Worm (Caenorhabditis elegans) whole organism, mixed stage, embryonic: ENCODE data around the gene clec-26.

ENCODE experiments used
- bed-3 ChIP-seq: fragments of 200-800 bp; sonication (Bioruptor generic); optimal IDR thresholded peaks from 3 replicates; lab custom pipeline; 2018; ENCODE audit warnings: mild to moderate bottlenecking, missing genetic modification characterization, moderate library complexity, missing compliant biosample characterization
- blmp-1 ChIP-seq: fragments of 150-350 bp; optimal IDR thresholded peaks from 2 replicates; lab custom pipeline; 2014; ENCODE audit warnings: missing biosample characterization, missing genetic modification characterization
- ces-1 ChIP-seq: fragments of 150-350 bp; optimal IDR thresholded peaks from 2 replicates; lab custom pipeline; 2014; ENCODE audit warnings: missing biosample characterization, missing genetic modification reagents, missing genetic modification characterization
- ham-2 ChIP-seq: fragments of 200-800 bp; sonication (Bioruptor generic); optimal IDR thresholded peaks from 2 replicates; lab custom pipeline; 2018; ENCODE audit warnings: mild to moderate bottlenecking, missing genetic modification characterization, missing compliant biosample characterization
- nhr-12 ChIP-seq: fragments of 150-350 bp; optimal IDR thresholded peaks from 2 replicates; lab custom pipeline; 2014; ENCODE audit warnings: missing biosample characterization, missing genetic modification characterization
- sem-2 ChIP-seq: fragments of 200-800 bp; sonication (Bioruptor generic); optimal IDR thresholded peaks from 2 replicates; lab custom pipeline; 2018; ENCODE audit warnings: mild to moderate bottlenecking, missing genetic modification characterization, missing compliant biosample characterization
- unc-62 ChIP-seq: fragments of 150-350 bp; optimal IDR thresholded peaks from 2 replicates; lab custom pipeline; 2014; ENCODE audit warnings: missing biosample characterization, missing genetic modification reagents, missing genetic modification characterization
- zip-8 ChIP-seq: fragments of 150-350 bp; optimal IDR thresholded peaks from 2 replicates; lab custom pipeline; 2014; ENCODE audit warnings: missing biosample characterization, missing genetic modification characterization

DNA sequence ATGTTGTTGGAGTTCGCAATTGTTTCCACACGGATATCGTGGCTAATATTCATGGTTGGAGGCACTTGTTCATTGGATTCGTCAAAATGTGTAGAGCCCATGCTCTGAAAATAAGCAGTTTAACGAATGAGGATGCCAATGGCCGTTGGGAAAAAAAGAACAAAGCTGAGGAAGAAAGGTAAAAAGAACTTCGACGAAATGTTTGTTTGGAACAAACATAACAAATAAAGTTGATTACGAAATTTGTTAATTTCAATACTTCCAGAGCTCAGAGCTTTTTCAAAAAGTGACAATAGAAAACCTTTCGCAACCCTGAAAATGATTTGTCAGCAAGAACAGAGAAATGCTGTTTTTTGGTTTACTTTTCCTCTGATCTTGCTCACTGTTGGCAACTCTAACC lies 31.6 kb downstream of the clec-26 start, which contains the start of gene F09C6.3:
- no peak for TF ChIP-seq ces-1
- TF ChIP-seq bed-3 (GFP tag; lab: Kevin White, UChicago) = no peak
- TF ChIP-seq zip-8 = no peak
- no peak for TF ChIP-seq unc-62
- TF ChIP-seq sem-2 = no peak
- no peak for TF ChIP-seq ham-2 (GFP tag; lab: Kevin White, UChicago)
- TF ChIP-seq blmp-1 (tag; lab: Kevin White, UChicago) = no peak
- TF ChIP-seq nhr-12 (tag; lab: Kevin White, UChicago) = no peak
